Fruit fly (Drosophila melanogaster): Measurements from ENCODE around the gene CG1545.

dm6 chrX:11066252-11066651 lies 6.8 kb upstream of the CG1545 start, which contains the start of gene CG15203:
- TF ChIP-seq CG32006 (GFP tag; optimal IDR thresholded peaks at IDR 0.05) (no peak), Ets96B (tag; optimal IDR thresholded peaks at IDR 0.05) (no peak), lz (GFP tag; optimal IDR thresholded peaks at IDR 0.05) (no peak), Blimp-1 (GFP tag; optimal IDR thresholded peaks at IDR 0.05) (no peak), Hr38 (GFP tag; optimal IDR thresholded peaks at IDR 0.05) (no peak), vri (GFP tag; optimal IDR thresholded peaks at IDR 0.05) (no peak), esn (GFP tag; optimal IDR thresholded peaks at IDR 0.05) (no peak), Sox14 (GFP tag; optimal IDR thresholded peaks at IDR 0.05) (no peak), Gug (GFP tag; IDR thresholded peaks at IDR 0.05) (no peak), CG16779 (tag; optimal IDR thresholded peaks at IDR 0.05) (no peak), net (GFP tag; optimal IDR thresholded peaks at IDR 0.05) (no peak), achi (GFP tag; optimal IDR thresholded peaks at IDR 0.05) (no peak), Eip75B (GFP tag; optimal IDR thresholded peaks at IDR 0.05) (no peak), CG6276 (GFP tag; optimal IDR thresholded peaks at IDR 0.05) (no peak)

Data from whole organism, prepupa.